Fruit fly (Drosophila melanogaster) Kc167 (cell line): ENCODE measurements around the gene Ip259.

ENCODE experiments used
- Myc ChIP-seq: fragments of >200 bp; optimal IDR thresholded peaks from 2 replicates; lab custom pipeline; 2017; ENCODE audit warnings: missing external identifiers
- ttk ChIP-seq: sonication (Bioruptor generic); optimal IDR thresholded peaks from 2 replicates; lab custom pipeline; 2017; ENCODE audit warnings: missing external identifiers

- TF ChIP-seq Myc (no peak), ttk (lab: Kevin White, UChicago) (no peak)
Measured at dm6 chr2L:10372297-10372696, 35.9 kb upstream of the Ip259 start.
